Fruit fly (Drosophila melanogaster) Kc167 (cell line): Measurements from ENCODE around the gene CG31142.

Experiments used
- Myc ChIP-seq: fragments of >200 bp; optimal IDR thresholded peaks from 2 replicates; lab custom pipeline; 2017; ENCODE audit warnings: missing external identifiers
- Sin3A ChIP-seq: fragments of >200 bp; optimal IDR thresholded peaks from 2 replicates; lab custom pipeline; 2018; ENCODE audit warnings: missing external identifiers
- h ChIP-seq: fragments of >200 bp; optimal IDR thresholded peaks from 3 replicates; lab custom pipeline; 2018; ENCODE audit warnings: missing external identifiers
- insv ChIP-seq: fragments of >200 bp; optimal IDR thresholded peaks from 3 replicates; lab custom pipeline; 2018; ENCODE audit warnings: missing external identifiers
- psq ChIP-seq: fragments of >200 bp; optimal IDR thresholded peaks from 2 replicates; lab custom pipeline; 2017; ENCODE audit warnings: missing external identifiers
- ttk ChIP-seq: sonication (Bioruptor generic); optimal IDR thresholded peaks from 2 replicates; lab custom pipeline; 2017; ENCODE audit warnings: missing external identifiers

Gene CG31142

DNA sequence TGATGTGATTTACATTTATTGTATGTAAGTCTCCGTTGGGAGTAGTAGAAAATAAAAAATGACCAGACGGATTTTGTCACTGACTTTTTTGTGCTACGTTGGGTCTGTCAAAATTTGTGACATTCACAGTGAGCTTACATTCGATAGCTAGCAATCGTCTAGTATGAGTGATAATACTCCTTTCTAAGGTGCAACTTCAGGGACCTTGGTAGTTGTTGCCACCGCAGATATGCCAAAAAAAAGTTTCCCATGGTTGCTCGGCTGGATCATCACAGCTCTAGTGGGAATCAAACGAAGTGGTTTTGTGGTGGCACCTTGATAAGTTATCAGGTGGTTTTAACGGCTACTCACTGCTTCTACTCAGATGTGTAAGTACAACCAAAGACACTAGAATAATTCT is 35.6 kb upstream of the CG31142 start, which contains the start of gene tbrd-1:
Gene tbrd-1 (minus strand): TSS at position 101 of the 400 bp plus-strand sequence.
- no peak for TF ChIP-seq h (lab: Kevin White, UChicago)
- no peak for TF ChIP-seq psq (lab: Kevin White, UChicago)

dm6 chr3R:23900092-23900491 is 29.0 kb upstream of the CG31142 start:
- TF ChIP-seq insv (lab: Kevin White, UChicago) = no peak
- no peak for TF ChIP-seq Sin3A
- TF ChIP-seq h (lab: Kevin White, UChicago) = no peak
- no peak for TF ChIP-seq psq (lab: Kevin White, UChicago)
- TF ChIP-seq ttk (lab: Kevin White, UChicago) = no peak
- TF ChIP-seq Myc = no peak

- no peak for TF ChIP-seq insv (lab: Kevin White, UChicago)
- TF ChIP-seq Myc = no peak
- no peak for TF ChIP-seq Sin3A
- TF ChIP-seq ttk (lab: Kevin White, UChicago) = no peak
- no peak for TF ChIP-seq psq (lab: Kevin White, UChicago)
- no peak for TF ChIP-seq h (lab: Kevin White, UChicago)
Measured at dm6 chr3R:23902034-23902433, 27.0 kb upstream of the CG31142 start.

DNA sequence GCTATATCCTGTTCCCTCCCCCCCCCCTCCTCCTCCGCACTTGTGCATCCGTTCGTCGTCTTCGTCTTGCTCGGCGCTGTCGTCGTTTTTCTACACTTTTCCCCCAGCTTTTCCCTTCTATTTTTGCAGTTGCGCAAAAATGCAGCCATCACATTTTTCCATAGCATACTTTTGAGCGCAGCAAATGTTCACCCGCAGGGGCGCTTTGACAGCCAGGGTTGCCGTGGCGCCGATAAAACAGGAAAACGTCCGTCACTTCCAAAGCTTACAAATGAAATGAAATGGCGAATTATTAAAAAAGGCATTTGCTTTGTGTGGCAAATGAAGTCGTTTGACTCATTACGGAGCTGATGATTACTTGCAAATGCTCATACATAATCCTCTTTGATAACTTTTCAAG is 26.5 kb upstream of the CG31142 start:
- TF ChIP-seq insv (lab: Kevin White, UChicago) = no peak
- TF ChIP-seq Sin3A = no peak

DNA sequence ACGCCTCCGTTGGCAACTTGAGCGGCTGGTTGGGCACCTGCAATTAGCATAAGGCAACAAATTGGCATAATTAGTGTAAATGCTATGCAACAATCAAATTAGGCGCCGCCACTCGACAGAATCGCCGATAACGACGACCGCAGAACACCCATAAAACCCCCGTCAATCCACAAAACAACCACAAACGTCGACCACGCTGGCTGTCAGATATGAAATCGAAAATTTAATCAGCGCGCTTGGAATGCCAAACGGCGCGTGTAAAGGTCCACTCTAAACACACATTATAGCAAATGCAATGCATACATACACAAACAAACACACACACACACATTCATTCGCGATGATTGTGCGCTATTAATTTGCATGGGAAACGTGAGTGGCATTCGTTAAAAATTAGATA is 25.6 kb upstream of the CG31142 start:
- TF ChIP-seq insv (lab: Kevin White, UChicago) (no peak), h (lab: Kevin White, UChicago) (no peak), ttk (lab: Kevin White, UChicago) (no peak), Sin3A (no peak), Myc (no peak), psq (lab: Kevin White, UChicago) (no peak)

- no peak for TF ChIP-seq insv (lab: Kevin White, UChicago)
- no peak for TF ChIP-seq psq (lab: Kevin White, UChicago)
- no peak for TF ChIP-seq h (lab: Kevin White, UChicago)
- TF ChIP-seq ttk (lab: Kevin White, UChicago) = no peak
- no peak for TF ChIP-seq Myc
- no peak for TF ChIP-seq Sin3A
Measured at dm6 chr3R:23909347-23909862, 19.6 kb upstream of the CG31142 start.

dm6 chr3R:23910260-23910887 is 18.7 kb upstream of the CG31142 start:
- TF ChIP-seq Sin3A (no peak), h (lab: Kevin White, UChicago) (no peak), psq (lab: Kevin White, UChicago) (no peak)

DNA sequence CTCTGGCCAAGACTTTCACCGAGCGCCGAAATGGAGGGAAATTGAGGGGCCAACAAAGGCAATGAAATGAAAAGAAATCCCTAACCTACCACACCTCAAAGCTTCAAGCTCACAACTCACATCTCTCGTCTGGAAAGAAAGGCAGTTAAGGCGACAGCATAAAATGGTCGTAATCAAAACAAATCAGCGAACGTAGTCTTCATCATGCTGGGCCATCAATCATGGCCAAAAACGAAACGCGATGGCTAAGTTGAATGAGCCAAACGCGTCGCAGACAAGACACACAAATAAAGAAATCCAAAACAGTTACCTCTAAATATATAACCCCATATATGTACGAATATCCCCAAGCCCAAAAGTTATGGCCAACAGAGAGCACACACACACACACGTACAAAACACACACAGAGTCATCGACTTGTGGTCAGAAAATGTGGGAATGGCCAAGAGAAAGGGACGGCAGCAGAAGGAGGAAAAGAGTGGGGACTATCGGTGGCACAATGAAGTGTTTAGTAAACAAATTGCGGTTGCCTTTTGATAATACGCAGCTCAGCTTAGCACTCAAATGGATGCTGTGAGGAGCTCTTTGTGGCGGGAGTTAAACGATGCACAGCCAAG is 17.9 kb upstream of the CG31142 start:
- TF ChIP-seq insv (lab: Kevin White, UChicago) (no peak), Myc (no peak), ttk (lab: Kevin White, UChicago) (no peak), Sin3A (no peak), psq (lab: Kevin White, UChicago) (no peak)

- no peak for TF ChIP-seq Sin3A
- no peak for TF ChIP-seq insv (lab: Kevin White, UChicago)
- TF ChIP-seq Myc = no peak
- no peak for TF ChIP-seq ttk (lab: Kevin White, UChicago)
- TF ChIP-seq h (lab: Kevin White, UChicago) = no peak
- TF ChIP-seq psq (lab: Kevin White, UChicago) = no peak
Measured at dm6 chr3R:23912349-23912748, 16.7 kb upstream of the CG31142 start.

dm6 chr3R:23914415-23915041 is 14.5 kb upstream of the CG31142 start:
- TF ChIP-seq Myc (no peak), ttk (lab: Kevin White, UChicago) (no peak), h (lab: Kevin White, UChicago) (no peak), psq (lab: Kevin White, UChicago) (no peak), Sin3A (no peak), insv (lab: Kevin White, UChicago) (no peak)

DNA sequence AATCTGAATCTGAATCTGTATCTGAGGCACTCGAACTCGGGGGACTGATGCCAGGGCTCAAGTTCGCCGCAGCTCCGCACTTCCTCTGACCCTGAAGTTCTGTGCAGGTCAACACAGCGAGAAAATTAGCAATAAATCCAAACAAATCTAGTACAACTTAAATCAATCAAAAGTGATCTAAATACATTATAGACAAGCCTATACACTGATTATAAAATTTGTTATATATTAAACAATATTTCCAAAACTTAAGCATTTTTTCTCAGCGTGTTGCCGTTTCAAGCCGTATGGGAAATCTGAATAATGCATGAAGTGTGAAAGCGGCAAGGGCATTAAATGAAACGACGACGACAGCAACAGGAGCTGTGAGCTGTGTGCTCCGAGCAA is 14.0 kb upstream of the CG31142 start:
- TF ChIP-seq psq (lab: Kevin White, UChicago) (no peak), ttk (lab: Kevin White, UChicago) (no peak), Myc (no peak), h (lab: Kevin White, UChicago) (no peak), insv (lab: Kevin White, UChicago) (no peak), Sin3A (no peak)

- no peak for TF ChIP-seq ttk (lab: Kevin White, UChicago)
- TF ChIP-seq Sin3A = no peak
- no peak for TF ChIP-seq h (lab: Kevin White, UChicago)
- no peak for TF ChIP-seq Myc
- no peak for TF ChIP-seq psq (lab: Kevin White, UChicago)
- no peak for TF ChIP-seq insv (lab: Kevin White, UChicago)
Measured at dm6 chr3R:23915967-23916366, 13.1 kb upstream of the CG31142 start.
